Worm (Caenorhabditis elegans) whole organism, L3 larva: ENCODE measurements around the gene C29F5.8.

Source experiments
- ceh-28 ChIP-seq: fragments of 150-350 bp; optimal IDR thresholded peaks from 2 replicates; lab custom pipeline; 2014; ENCODE audit warnings: missing biosample characterization, missing genetic modification reagents, missing genetic modification characterization
- egl-5 ChIP-seq: fragments of 150-350 bp; optimal IDR thresholded peaks from 2 replicates; lab custom pipeline; 2017; ENCODE audit warnings: missing biosample characterization, missing genetic modification reagents, missing genetic modification characterization, inconsistent platforms
- nfya-1 ChIP-seq: sonication (generic microtip); optimal IDR thresholded peaks from 2 replicates; lab custom pipeline; 2017; ENCODE audit warnings: missing genetic modification characterization, mild to moderate bottlenecking, missing compliant biosample characterization, antibody characterized with exemption, moderate library complexity; ENCODE audit not compliant: insufficient read depth
- nhr-12 ChIP-seq: fragments of 150-350 bp; optimal IDR thresholded peaks from 2 replicates; lab custom pipeline; 2014; ENCODE audit warnings: missing biosample characterization, missing genetic modification characterization
- ztf-11 ChIP-seq: fragments of 150-350 bp; optimal IDR thresholded peaks from 2 replicates; lab custom pipeline; 2014; ENCODE audit warnings: missing biosample characterization, missing genetic modification characterization

ce11 chrII:6344513-6344912, 38.3 kb downstream of the C29F5.8 start:
- TF ChIP-seq egl-5 (tag; lab: Kevin White, UChicago) (no peak), ceh-28 (tag; lab: Kevin White, UChicago) (no peak), nfya-1 (tag; lab: Kevin White, UChicago) (no peak), ztf-11 (tag; lab: Kevin White, UChicago) (no peak), nhr-12 (no peak)
